Fruit fly (Drosophila melanogaster) whole organism, adult: ENCODE results near the gene CG3817.

Experiments used
- CG33017 ChIP-seq: fragments of 200-800 bp; sonication (Bioruptor generic); optimal IDR thresholded peaks from 2 replicates; lab custom pipeline; 2018; ENCODE audit warnings: missing biosample characterization, mild to moderate bottlenecking, missing genetic modification characterization, moderate library complexity
- CG7101 ChIP-seq: fragments of 200-800 bp; sonication (Bioruptor generic); optimal IDR thresholded peaks from 2 replicates; lab custom pipeline; 2018; ENCODE audit warnings: missing biosample characterization, mild to moderate bottlenecking, missing genetic modification characterization, moderate library complexity
- ovo ChIP-seq: fragments of 200-800 bp; sonication (Bioruptor generic); optimal IDR thresholded peaks from 2 replicates; lab custom pipeline; 2016; ENCODE audit warnings: missing biosample characterization, missing genetic modification characterization

- TF ChIP-seq CG7101 (tag; lab: Kevin White, UChicago) (no peak), ovo (GFP tag; lab: Kevin White, UChicago) (no peak), CG33017 (tag; lab: Kevin White, UChicago) (no peak)
These were observed 45.9 kb upstream of the CG3817 start for dm6 chr3R:14852610-14853009.
